Worm (Caenorhabditis elegans): Measurements from ENCODE around the gene T22F3.8.

T22F3.8 gene

DNA sequence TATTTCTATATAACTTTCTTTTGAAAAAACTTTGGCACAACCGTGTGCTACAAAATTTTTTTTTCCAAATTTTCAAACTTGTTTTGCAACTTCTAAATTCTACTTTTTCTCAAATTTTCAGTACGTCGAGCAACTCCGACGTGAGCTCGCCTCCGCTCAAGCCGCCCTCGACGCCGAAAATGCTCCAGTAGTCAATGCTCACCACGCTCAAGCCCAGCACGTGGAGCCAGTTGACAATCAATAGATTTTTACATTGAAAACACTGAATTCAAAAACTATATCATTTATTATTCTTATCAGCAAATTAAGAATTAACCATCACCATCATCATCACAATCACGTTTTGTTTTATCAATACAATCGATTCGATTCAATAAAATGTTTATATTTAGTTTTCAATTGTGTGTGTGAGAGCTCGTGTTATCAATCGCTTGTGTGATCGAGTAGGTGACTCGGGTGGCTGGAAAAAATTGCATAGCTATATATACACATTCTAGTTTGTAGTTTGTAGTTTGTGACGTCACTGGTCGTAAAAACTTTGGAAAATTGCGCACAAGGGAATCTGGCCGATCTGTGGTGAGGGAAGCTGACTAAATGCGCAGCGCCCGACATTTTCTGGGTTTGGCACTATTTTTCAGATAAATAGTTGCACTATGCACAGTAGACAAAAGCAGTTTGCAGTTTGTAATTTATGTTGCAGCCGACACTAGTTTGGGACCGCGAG, 29.2 kb upstream of the T22F3.8 start (continued):
- TF ChIP-seq bed-2 (GFP tag; IDR thresholded peaks at IDR 0.05) (no peak), F49E8.2 (tag; optimal IDR thresholded peaks at IDR 0.05; ENCODE audit: insufficient read depth) (no peak), egl-44 (GFP tag; IDR thresholded peaks at IDR 0.05) (peak; percentile 57; the same call in 1 of the 2 replicates), let-607 (tag; optimal IDR thresholded peaks at IDR 0.05) (peak in 1 of 2 experiments; percentile 36), repo-1 (tag; optimal IDR thresholded peaks at IDR 0.05) (peak; percentile 75), cebp-1 (GFP tag; IDR thresholded peaks at IDR 0.05) (no peak), cebp-1 (tag; optimal IDR thresholded peaks at IDR 0.05) (peak; percentile 54), zim-3 (tag; optimal IDR thresholded peaks at IDR 0.05) (peak; percentile 17), ZK185.1 (tag; optimal IDR thresholded peaks at IDR 0.05; ENCODE audit: poor library complexity, severe bottlenecking) (no peak), C17E4.6 (GFP tag; IDR thresholded peaks at IDR 0.05) (no peak), pha-4 (tag; optimal IDR thresholded peaks at IDR 0.05) (no peak), ekl-4 (GFP tag; IDR thresholded peaks at IDR 0.05) (0 out of 2 replicates have a peak, but pooled peaks have one; percentile 40), athp-1 (tag; optimal IDR thresholded peaks at IDR 0.05) (peak; percentile 3), Y56A3A.18 (GFP tag; IDR thresholded peaks at IDR 0.05) (peak; percentile 34; the same call in 1 of the 2 replicates), somi-1 (GFP tag; optimal IDR thresholded peaks at IDR 0.05) (no peak), snpc-4 (GFP tag; optimal IDR thresholded peaks at IDR 0.05) (no peak), snpc-4 (tag; optimal IDR thresholded peaks at IDR 0.05) (peak in 3 of 4 experiments; percentile 55 to 75 (median 64)), ceh-100 (GFP tag; IDR thresholded peaks at IDR 0.05) (no peak), madf-10 (tag; optimal IDR thresholded peaks at IDR 0.05) (peak; percentile 91), chd-7 (tag; optimal IDR thresholded peaks at IDR 0.05) (peak; percentile 64)

DNA sequence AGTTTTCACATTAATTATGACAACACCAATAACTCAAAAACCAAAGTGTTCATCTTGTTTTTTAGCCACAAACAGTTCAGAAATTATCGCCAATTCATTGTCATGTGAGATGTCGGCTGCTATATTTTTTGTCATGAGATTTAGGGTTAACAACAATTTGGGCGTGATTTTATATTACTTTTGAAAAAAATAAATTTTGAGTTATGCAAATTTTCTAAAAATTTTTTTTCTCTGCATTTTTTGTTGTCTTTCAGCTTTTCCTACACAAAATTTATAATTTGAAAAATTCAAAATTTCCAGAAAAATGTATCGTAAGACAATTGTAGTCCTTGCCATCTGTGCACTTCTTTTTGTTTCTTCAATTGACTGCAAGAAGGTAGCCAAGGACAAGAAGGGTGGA, 27.8 kb upstream of the T22F3.8 start, which contains the start of gene F59B1.2:
F59B1.2 (plus strand) TSS at position 301 of the 400 bp plus-strand sequence.
- TF ChIP-seq zfh-2 (GFP tag; conservative IDR thresholded peaks at IDR 0.05) (no peak), snpc-4 (GFP tag; optimal IDR thresholded peaks at IDR 0.05) (no peak), snpc-4 (tag; optimal IDR thresholded peaks at IDR 0.05) (peak in 1 of 4 experiments; percentile 6), ets-4 (GFP tag; optimal IDR thresholded peaks at IDR 0.05) (no peak), bed-2 (GFP tag; IDR thresholded peaks at IDR 0.05) (no peak)

DNA sequence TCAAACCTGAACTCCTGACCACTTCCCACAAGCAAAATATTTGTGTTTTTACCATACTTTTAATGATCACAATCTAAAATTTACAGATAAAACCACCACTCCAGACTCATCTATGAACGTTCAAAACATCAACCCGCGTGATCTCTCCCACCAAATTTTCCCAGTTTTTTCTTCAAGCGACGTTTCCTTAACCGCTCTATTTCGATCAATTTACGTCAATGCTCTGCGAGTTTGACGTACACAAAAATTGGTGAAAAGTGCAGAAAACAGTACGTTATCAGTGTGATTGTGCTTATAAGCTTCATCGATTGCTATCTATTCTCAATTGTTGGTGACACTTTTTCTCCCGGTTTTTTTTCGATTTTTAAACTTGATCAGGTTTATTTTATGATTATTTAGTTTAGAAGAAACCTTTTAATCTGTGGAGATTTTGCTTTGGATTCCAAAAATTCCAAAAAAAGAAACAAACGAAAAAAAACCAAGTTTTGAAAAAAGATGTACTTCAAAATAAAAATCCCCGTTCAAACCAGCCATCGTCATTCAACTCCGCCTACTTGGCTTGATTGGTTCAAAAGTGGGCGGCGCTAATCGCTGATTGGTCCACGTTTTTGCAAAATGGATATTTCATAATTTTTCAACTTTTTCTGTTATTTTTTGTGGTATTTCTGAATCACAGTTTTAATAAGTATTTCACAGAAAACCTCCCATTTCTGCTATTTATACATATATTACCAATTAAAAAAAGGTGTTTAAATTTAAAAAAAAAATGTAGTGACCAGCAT, 27.2 kb upstream of the T22F3.8 start:
- TF ChIP-seq nhr-80 (tag; optimal IDR thresholded peaks at IDR 0.05) (peak; percentile 77), ztf-22 (GFP tag; optimal IDR thresholded peaks at IDR 0.05) (peak; percentile 36), Y53F4B.3 (GFP tag; IDR thresholded peaks at IDR 0.05) (no peak), atf-7 (tag; optimal IDR thresholded peaks at IDR 0.05) (peak; percentile 56), let-607 (tag; optimal IDR thresholded peaks at IDR 0.05) (peak in 1 of 2 experiments; percentile 19), gei-17 (GFP tag; optimal IDR thresholded peaks at IDR 0.05) (no peak), egl-44 (GFP tag; IDR thresholded peaks at IDR 0.05) (peak; percentile 45; the same call in 1 of the 2 replicates)

DNA sequence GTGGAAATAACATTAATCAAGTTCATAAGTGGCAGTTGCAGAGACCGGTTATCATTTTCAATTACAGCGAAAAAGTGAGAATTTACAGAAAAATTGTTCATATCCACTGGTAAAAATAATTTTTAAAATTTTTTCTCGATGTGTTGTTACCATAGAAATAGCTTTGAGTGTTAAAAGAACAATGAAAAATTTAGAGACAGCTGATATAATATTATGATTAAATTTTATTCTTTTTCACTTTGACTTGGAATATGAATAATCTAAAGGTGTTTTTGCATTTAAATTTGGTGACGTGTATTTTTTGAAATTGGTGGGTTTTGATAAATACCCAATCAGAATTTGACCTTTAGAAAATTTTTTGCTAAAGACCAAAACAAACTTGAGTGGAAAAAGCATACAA, 26.4 kb upstream of the T22F3.8 start, which contains the start of gene F59B1.6:
F59B1.6 (minus strand) TSS at position 101 of the 400 bp plus-strand sequence.
- TF ChIP-seq athp-1 (tag; optimal IDR thresholded peaks at IDR 0.05) (no peak), chd-7 (tag; optimal IDR thresholded peaks at IDR 0.05) (no peak), atf-7 (tag; optimal IDR thresholded peaks at IDR 0.05) (no peak), lsl-1 (GFP tag; optimal IDR thresholded peaks at IDR 0.05) (no peak), hrde-1 (tag; optimal IDR thresholded peaks at IDR 0.05; ENCODE audit: borderline replicate concordance) (no peak), cebp-2 (GFP tag; IDR thresholded peaks at IDR 0.05) (no peak), nhr-90 (tag; optimal IDR thresholded peaks at IDR 0.05) (no peak)

Measured in whole organism, young adult.